Worm (Caenorhabditis elegans) whole organism, L4/young adult: ENCODE results near the gene col-10.

Experiments
- dao-5 ChIP-seq: sonication (generic microtip); optimal IDR thresholded peaks from 2 replicates; lab custom pipeline; 2016; ENCODE audit warnings: missing genotype, missing genetic modification characterization, moderate library complexity, missing compliant biosample characterization
- him-1 ChIP-seq: sonication (generic microtip); optimal IDR thresholded peaks from 2 replicates; lab custom pipeline; 2016; ENCODE audit warnings: missing genotype, missing genetic modification reagents, missing genetic modification characterization, missing compliant biosample characterization

DNA sequence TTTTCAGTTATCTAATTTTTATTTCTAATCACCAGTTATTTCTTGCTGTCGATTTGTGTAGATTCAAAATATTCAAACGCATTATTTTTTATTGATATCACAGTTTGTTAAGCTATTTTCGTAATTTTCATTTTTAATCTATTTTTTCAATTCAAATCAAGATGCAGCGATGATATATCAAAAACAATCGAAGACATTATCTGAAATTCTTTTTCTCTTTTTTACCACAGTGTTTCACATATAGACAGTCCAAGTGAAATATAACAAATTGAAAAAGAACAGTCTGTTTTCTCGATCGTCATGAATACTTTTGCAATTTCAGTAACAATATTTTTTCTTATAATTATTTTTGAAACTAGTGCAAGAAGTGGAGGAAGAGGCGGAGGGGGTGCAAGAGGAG, 39.8 kb downstream of the col-10 start, which contains the start of gene F21C10.5:
- TF ChIP-seq him-1 (tag; lab: Kevin White, UChicago), result no peak
- no peak for TF ChIP-seq dao-5 (tag; lab: Kevin White, UChicago)
